Worm (Caenorhabditis elegans) whole organism, L4/young adult: ENCODE measurements around the gene mtl-1.

Source experiments
- dao-5 ChIP-seq: sonication (generic microtip); optimal IDR thresholded peaks from 2 replicates; lab custom pipeline; 2016; ENCODE audit warnings: missing genotype, missing genetic modification characterization, moderate library complexity, missing compliant biosample characterization
- him-1 ChIP-seq: sonication (generic microtip); optimal IDR thresholded peaks from 2 replicates; lab custom pipeline; 2016; ENCODE audit warnings: missing genotype, missing genetic modification reagents, missing genetic modification characterization, missing compliant biosample characterization

- TF ChIP-seq dao-5, result no peak
- TF ChIP-seq him-1, result no peak
These were observed 17.5 kb upstream of the mtl-1 start, which contains the start of gene dlst-1 for ce11 chrV:6709050-6709683.
